Worm (Caenorhabditis elegans) whole organism, L3 larva: ENCODE data around the gene B0252.11.
A peak's percentile ranks its signal among the peaks of the same experiment; 100 is the strongest.

Experiments used
- R02D3.7 ChIP-seq: fragments of 150-350 bp; optimal IDR thresholded peaks from 2 replicates; lab custom pipeline; 2014; ENCODE audit warnings: missing biosample characterization, missing genetic modification characterization
- ZK546.5 ChIP-seq: sonication (generic microtip); optimal IDR thresholded peaks from 2 replicates; lab custom pipeline; 2017; ENCODE audit warnings: missing biosample characterization, missing genetic modification characterization
- ama-1 ChIP-seq: fragments of 150-350 bp; optimal IDR thresholded peaks from 2 replicates; lab custom pipeline; 2018
- ceh-16 ChIP-seq: sonication (generic microtip); optimal IDR thresholded peaks from 2 replicates; lab custom pipeline; 2017; ENCODE audit warnings: missing biosample characterization, missing genetic modification characterization
- ceh-28 ChIP-seq: fragments of 150-350 bp; optimal IDR thresholded peaks from 2 replicates; lab custom pipeline; 2014; ENCODE audit warnings: missing biosample characterization, missing genetic modification reagents, missing genetic modification characterization
- ceh-82 ChIP-seq: fragments of 150-350 bp; optimal IDR thresholded peaks from 2 replicates; lab custom pipeline; 2014; ENCODE audit warnings: missing biosample characterization, missing genetic modification characterization
- daf-12 ChIP-seq: fragments of 150-350 bp; optimal IDR thresholded peaks from 2 replicates; lab custom pipeline; 2014; ENCODE audit warnings: missing biosample characterization, missing genetic modification reagents, missing genetic modification characterization
- egl-5 ChIP-seq: fragments of 150-350 bp; optimal IDR thresholded peaks from 2 replicates; lab custom pipeline; 2017; ENCODE audit warnings: missing biosample characterization, missing genetic modification reagents, missing genetic modification characterization, inconsistent platforms
- elt-1 ChIP-seq: fragments of 150-350 bp; optimal IDR thresholded peaks from 2 replicates; lab custom pipeline; 2014; ENCODE audit warnings: missing biosample characterization, missing genetic modification characterization
- elt-2 ChIP-seq: sonication (generic microtip); optimal IDR thresholded peaks from 2 replicates; lab custom pipeline; 2016; ENCODE audit warnings: missing genetic modification reagents, mild to moderate bottlenecking, missing genetic modification characterization, missing compliant biosample characterization
- eor-1 ChIP-seq, 2 experiments: fragments of 150-350 bp; optimal IDR thresholded peaks; 2 replicates each; lab custom pipeline; 2014 to 2018; ENCODE audit warnings: missing biosample characterization in 2 of 2, missing genetic modification characterization in 2 of 2
- fkh-10 ChIP-seq: sonication (generic microtip); optimal IDR thresholded peaks from 2 replicates; lab custom pipeline; 2017; ENCODE audit warnings: missing biosample characterization, missing genetic modification reagents, missing genetic modification characterization
- fkh-2 ChIP-seq: fragments of 150-350 bp; optimal IDR thresholded peaks from 2 replicates; lab custom pipeline; 2014; ENCODE audit warnings: missing biosample characterization, missing genetic modification reagents, missing genetic modification characterization
- fos-1 ChIP-seq: fragments of 150-350 bp; optimal IDR thresholded peaks from 2 replicates; lab custom pipeline; 2014; ENCODE audit warnings: missing biosample characterization, missing genetic modification characterization
- hmg-11 ChIP-seq: sonication (generic microtip); optimal IDR thresholded peaks from 2 replicates; lab custom pipeline; 2016; ENCODE audit warnings: missing genetic modification characterization, missing compliant biosample characterization
- lin-15B ChIP-seq: fragments of 150-350 bp; optimal IDR thresholded peaks from 2 replicates; lab custom pipeline; 2014; ENCODE audit warnings: missing biosample characterization, missing genetic modification characterization
- lin-39 ChIP-seq: fragments of 150-350 bp; optimal IDR thresholded peaks from 2 replicates; lab custom pipeline; 2018; ENCODE audit warnings: missing biosample characterization, missing genetic modification reagents, missing genetic modification characterization
- lsy-12 ChIP-seq: sonication (generic microtip); optimal IDR thresholded peaks from 2 replicates; lab custom pipeline; 2016; ENCODE audit warnings: mild to moderate bottlenecking, missing genetic modification characterization, missing compliant biosample characterization
- mdl-1 ChIP-seq: fragments of 150-350 bp; optimal IDR thresholded peaks from 2 replicates; lab custom pipeline; 2014; ENCODE audit warnings: missing biosample characterization, missing genetic modification characterization
- nfya-1 ChIP-seq: sonication (generic microtip); optimal IDR thresholded peaks from 2 replicates; lab custom pipeline; 2017; ENCODE audit warnings: missing genetic modification characterization, mild to moderate bottlenecking, missing compliant biosample characterization, antibody characterized with exemption, moderate library complexity; ENCODE audit not compliant: insufficient read depth
- nhr-11 ChIP-seq: fragments of 150-350 bp; optimal IDR thresholded peaks from 2 replicates; lab custom pipeline; 2014; ENCODE audit warnings: missing biosample characterization, missing genetic modification characterization
- nhr-12 ChIP-seq: fragments of 150-350 bp; optimal IDR thresholded peaks from 2 replicates; lab custom pipeline; 2014; ENCODE audit warnings: missing biosample characterization, missing genetic modification characterization
- nhr-23 ChIP-seq: fragments of 150-350 bp; optimal IDR thresholded peaks from 2 replicates; lab custom pipeline; 2014; ENCODE audit warnings: missing biosample characterization, missing genetic modification reagents, missing genetic modification characterization
- nhr-237 ChIP-seq: fragments of 150-350 bp; optimal IDR thresholded peaks from 2 replicates; lab custom pipeline; 2014; ENCODE audit warnings: missing biosample characterization, missing genetic modification characterization
- nhr-25 ChIP-seq: sonication (generic microtip); optimal IDR thresholded peaks from 2 replicates; lab custom pipeline; 2017; ENCODE audit warnings: missing biosample characterization, missing genetic modification characterization
- nhr-28 ChIP-seq: fragments of 150-350 bp; optimal IDR thresholded peaks from 2 replicates; lab custom pipeline; 2014; ENCODE audit warnings: missing biosample characterization, missing genetic modification characterization
- nhr-43 ChIP-seq: sonication (generic microtip); optimal IDR thresholded peaks from 2 replicates; lab custom pipeline; 2016; ENCODE audit warnings: mild to moderate bottlenecking, missing genetic modification characterization, missing compliant biosample characterization; ENCODE audit not compliant: poor library complexity, severe bottlenecking
- nhr-67 ChIP-seq: fragments of 150-350 bp; optimal IDR thresholded peaks from 2 replicates; lab custom pipeline; 2014; ENCODE audit warnings: missing biosample characterization, missing genetic modification characterization
- nhr-77 ChIP-seq: fragments of 150-350 bp; optimal IDR thresholded peaks from 2 replicates; lab custom pipeline; 2014; ENCODE audit warnings: missing biosample characterization, missing genetic modification characterization
- pha-4 ChIP-seq: fragments of 150-350 bp; optimal IDR thresholded peaks from 2 replicates; lab custom pipeline; 2014; ENCODE audit warnings: missing biosample characterization, missing genetic modification reagents, missing genetic modification characterization
- pqm-1 ChIP-seq: fragments of 150-350 bp; optimal IDR thresholded peaks from 2 replicates; lab custom pipeline; 2017; ENCODE audit warnings: missing biosample characterization, missing genetic modification characterization, inconsistent platforms
- skn-1 ChIP-seq: fragments of 150-350 bp; optimal IDR thresholded peaks from 2 replicates; lab custom pipeline; 2014; ENCODE audit warnings: missing biosample characterization, missing genetic modification characterization
- snpc-4 ChIP-seq: fragments of 150-350 bp; optimal IDR thresholded peaks from 2 replicates; lab custom pipeline; 2014; ENCODE audit warnings: missing biosample characterization, missing genetic modification characterization
- tbx-2 ChIP-seq: sonication (generic microtip); optimal IDR thresholded peaks from 2 replicates; lab custom pipeline; 2016; ENCODE audit warnings: mild to moderate bottlenecking, missing genetic modification characterization, missing compliant biosample characterization
- unc-39 ChIP-seq: sonication (generic microtip); optimal IDR thresholded peaks from 4 replicates; lab custom pipeline; 2017; ENCODE audit warnings: missing biosample characterization, missing genetic modification characterization
- unc-62 ChIP-seq: fragments of 150-350 bp; sonication (generic microtip); optimal IDR thresholded peaks from 4 replicates; lab custom pipeline; 2014; ENCODE audit warnings: missing biosample characterization, missing genetic modification reagents, missing genetic modification characterization
- zag-1 ChIP-seq: fragments of 150-350 bp; optimal IDR thresholded peaks from 2 replicates; lab custom pipeline; 2014; ENCODE audit warnings: missing biosample characterization, missing genetic modification characterization
- ztf-4 ChIP-seq: fragments of 150-350 bp; optimal IDR thresholded peaks from 2 replicates; lab custom pipeline; 2014; ENCODE audit warnings: missing biosample characterization, missing genetic modification characterization

Gene B0252.11

DNA sequence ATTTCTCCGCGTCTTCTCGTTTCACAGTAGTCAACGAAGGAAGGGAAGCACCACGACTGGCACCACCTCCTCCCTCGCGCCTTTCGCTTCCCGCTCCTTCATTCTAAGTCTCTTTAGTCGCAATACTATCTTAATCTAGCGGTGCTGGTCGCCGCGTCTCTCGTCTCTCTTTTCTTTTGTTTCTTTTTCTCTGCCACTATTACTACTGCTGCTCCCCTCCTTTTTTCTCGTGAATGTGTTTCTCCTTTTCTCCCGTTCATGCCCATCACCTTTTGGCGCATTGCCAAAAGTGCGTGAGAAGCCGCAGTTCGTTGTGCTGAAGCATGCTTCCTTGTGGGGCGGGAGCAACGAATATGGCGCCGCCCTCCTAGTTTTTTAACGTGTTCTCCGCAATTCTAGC lies 8.9 kb upstream of the B0252.11 start (continued):
- TF ChIP-seq nhr-25 (tag; lab: Kevin White, UChicago) = peak; percentile 37
- peak; percentile 92 for TF ChIP-seq elt-2 (tag; lab: Kevin White, UChicago)
- TF ChIP-seq nfya-1 (tag; lab: Kevin White, UChicago) = peak; percentile 79
- TF ChIP-seq egl-5 = no peak
- no peak for TF ChIP-seq eor-1 (tag; optimal IDR thresholded peaks at IDR 0.05; lab: Kevin White, UChicago)
- no peak for TF ChIP-seq nhr-77 (tag; lab: Kevin White, UChicago)
- peak; percentile 48 for TF ChIP-seq tbx-2

ce11 chrII:6926054-6926453 lies 8.4 kb upstream of the B0252.11 start:
- no peak for TF ChIP-seq nhr-25 (tag; lab: Kevin White, UChicago)
- TF ChIP-seq ceh-28 (tag; lab: Kevin White, UChicago) = no peak
- no peak for TF ChIP-seq fkh-2 (tag; lab: Kevin White, UChicago)
- TF ChIP-seq, all 47 proteins: peak for 0

- TF ChIP-seq daf-12 (tag; lab: Kevin White, UChicago) = no peak
- TF ChIP-seq ztf-4 (tag; lab: Kevin White, UChicago) = no peak
- TF ChIP-seq elt-1 (tag; lab: Kevin White, UChicago) = no peak
- TF ChIP-seq nhr-23 = no peak
Measured at ce11 chrII:6923792-6924191, 6.2 kb upstream of the B0252.11 start.

DNA sequence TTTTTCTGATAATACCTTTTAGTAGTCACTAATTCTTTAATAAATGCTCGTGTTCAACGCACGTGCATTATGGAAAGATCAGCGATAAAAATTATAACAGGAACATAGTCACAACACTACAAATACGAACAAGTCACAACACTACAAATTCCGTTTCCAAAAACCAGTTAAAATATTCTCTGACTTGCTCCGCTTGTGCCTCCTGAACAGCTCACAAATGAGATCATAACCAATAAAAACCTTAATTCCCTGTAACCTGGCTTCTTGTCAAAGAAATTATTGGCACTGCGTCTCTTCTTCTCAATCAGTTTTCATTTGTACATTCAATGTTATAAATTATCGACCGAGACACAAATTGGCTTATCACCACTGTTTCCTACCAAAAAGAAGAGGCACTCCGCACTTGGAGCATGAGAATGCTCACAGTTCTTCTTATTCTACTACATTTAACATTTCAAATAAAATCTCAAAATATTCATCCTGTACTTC lies 1.8 kb upstream of the B0252.11 start, which contains the start of gene B0252.1:
B0252.1 (plus strand) TSS at position 318 of the 489 bp plus-strand sequence.
- no peak for TF ChIP-seq daf-12 (tag; lab: Kevin White, UChicago)
- peak; percentile 65 for TF ChIP-seq elt-2 (tag; lab: Kevin White, UChicago)
- peak; percentile 26 for TF ChIP-seq pqm-1

DNA sequence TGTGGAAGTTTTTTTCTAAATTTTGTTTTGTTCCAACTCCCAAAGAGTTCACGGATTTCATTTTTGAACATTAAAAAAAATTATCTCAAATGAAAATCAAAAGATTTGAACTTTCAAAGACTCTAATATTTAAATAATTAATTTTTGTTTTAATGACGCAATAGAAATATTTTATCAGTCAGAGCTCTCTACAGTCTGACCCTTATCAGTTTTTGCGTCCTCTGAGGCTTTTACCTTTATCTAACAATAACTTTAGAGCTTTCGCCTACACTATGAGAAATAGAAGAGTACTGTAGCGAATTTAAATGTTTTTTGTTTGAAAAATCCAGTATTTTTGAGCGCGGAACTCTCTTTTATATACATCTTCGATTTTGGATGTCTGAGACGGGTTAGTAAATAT lies 1.3 kb upstream of the B0252.11 start, which contains the start of gene B0252.5:
B0252.5 (minus strand) TSS at position 17 of the 400 bp plus-strand sequence.
- TF ChIP-seq nfya-1 (tag; lab: Kevin White, UChicago) (no peak), fkh-10 (GFP tag; lab: Kevin White, UChicago) (no peak), fkh-2 (tag; lab: Kevin White, UChicago) (no peak), ZK546.5 (tag; lab: Kevin White, UChicago) (no peak), lin-15B (tag; lab: Kevin White, UChicago) (no peak), R02D3.7 (tag; lab: Kevin White, UChicago) (no peak), daf-12 (tag; lab: Kevin White, UChicago) (no peak), nhr-12 (no peak), pqm-1 (peak; percentile 9), elt-2 (tag; lab: Kevin White, UChicago) (peak; percentile 55), nhr-25 (tag; lab: Kevin White, UChicago) (no peak)
- TF ChIP-seq, all 47 proteins: peak for 2

- TF ChIP-seq ceh-16 (tag; lab: Kevin White, UChicago) (no peak), nhr-237 (tag; lab: Kevin White, UChicago) (no peak), skn-1 (tag; lab: Kevin White, UChicago) (no peak), lin-39 (tag; lab: Kevin White, UChicago) (peak; percentile 71), fkh-2 (tag; lab: Kevin White, UChicago) (no peak)
Measured at ce11 chrII:6915875-6916274, 1.7 kb downstream of the B0252.11 start, which contains the start of gene B0252.8. Gene B0252.8 (plus strand): TSS chrII:6916166.

ce11 chrII:6913309-6913708 lies 4.3 kb downstream of the B0252.11 start, which contains the start of gene cyn-10:
Gene cyn-10 (minus strand): TSS chrII:6913365.
- TF ChIP-seq nhr-28 (tag; lab: Kevin White, UChicago) (no peak), mdl-1 (tag; lab: Kevin White, UChicago) (no peak), pha-4 (tag; lab: Kevin White, UChicago) (peak; percentile 65), nhr-237 (tag; lab: Kevin White, UChicago) (no peak), ceh-82 (tag; lab: Kevin White, UChicago) (no peak), ama-1 (no peak), fkh-2 (tag; lab: Kevin White, UChicago) (no peak), elt-2 (tag; lab: Kevin White, UChicago) (peak; percentile 17), nhr-43 (tag; lab: Kevin White, UChicago) (peak; percentile 94), lsy-12 (tag; lab: Kevin White, UChicago) (peak; percentile 75), nhr-11 (no peak), nhr-25 (tag; lab: Kevin White, UChicago) (peak; percentile 27), lin-39 (tag; lab: Kevin White, UChicago) (peak; percentile 14), ceh-28 (tag; lab: Kevin White, UChicago) (no peak), fos-1 (tag; lab: Kevin White, UChicago) (no peak), snpc-4 (tag; lab: Kevin White, UChicago) (peak; percentile 49), nhr-67 (tag; lab: Kevin White, UChicago) (no peak), zag-1 (tag; lab: Kevin White, UChicago) (no peak), unc-39 (tag; lab: Kevin White, UChicago) (no peak), ZK546.5 (tag; lab: Kevin White, UChicago) (no peak), R02D3.7 (tag; lab: Kevin White, UChicago) (no peak), unc-62 (GFP tag; lab: Kevin White, UChicago) (no peak), pqm-1 (peak; percentile 18), tbx-2 (no peak), nhr-77 (tag; lab: Kevin White, UChicago) (no peak), daf-12 (tag; lab: Kevin White, UChicago) (no peak), eor-1 (tag; optimal IDR thresholded peaks at IDR 0.05; lab: Kevin White, UChicago) (peak in 1 of 2 experiments; percentile 70), hmg-11 (no peak)
